Fruit fly (Drosophila melanogaster): ENCODE results near the gene Octbeta2R.

- no peak for TF ChIP-seq Blimp-1 (GFP tag; optimal IDR thresholded peaks at IDR 0.05)
- TF ChIP-seq svp (GFP tag): peak; percentile 66
- peak; percentile 15 for TF ChIP-seq CG31627 (GFP tag; optimal IDR thresholded peaks at IDR 0.05)
- TF ChIP-seq Met (GFP tag; optimal IDR thresholded peaks at IDR 0.05): peak; percentile 20
Observed at dm6 chr3R:12644621-12645310, 49.2 kb upstream of the Octbeta2R start.
